Comparison of ENCODE assay signal across 1 fruit fly cellular context in genomic region chrX:12225325-12225972, dm6.
TF ChIP-seq lines count a peak whose summit lies in the region.

No protein-coding gene starts in this region.

TF ChIP-seq in whole organism, embryonic, 481 proteins besides CTCF, POLR2A, EP300 and RAD21 (continued from another document and continues in another):
- TF ChIP-seq Neu2 (GFP tag; optimal IDR thresholded peaks at IDR 0.05; lab: Kevin White, UChicago; ENCODE audit: borderline replicate concordance): no peak
- no peak for TF ChIP-seq tup (GFP tag; optimal IDR thresholded peaks at IDR 0.05; lab: Kevin White, UChicago)
- TF ChIP-seq CG31388 (GFP tag; optimal IDR thresholded peaks at IDR 0.05; lab: Kevin White, UChicago): no peak
- TF ChIP-seq twi (tag; optimal IDR thresholded peaks at IDR 0.05; lab: Kevin White, UChicago): peak; percentile 44
- peak; percentile 72 for TF ChIP-seq dmrt99B (tag; optimal IDR thresholded peaks at IDR 0.05; lab: Kevin White, UChicago)
- peak; percentile 87 for TF ChIP-seq CG18262 (tag; optimal IDR thresholded peaks at IDR 0.05; lab: Kevin White, UChicago)
- no peak for TF ChIP-seq bigmax (GFP tag; optimal IDR thresholded peaks at IDR 0.05; lab: Kevin White, UChicago)
- TF ChIP-seq CG10267 (tag; optimal IDR thresholded peaks at IDR 0.05; lab: Kevin White, UChicago): peak; percentile 65
- TF ChIP-seq CG16815 (GFP tag; optimal IDR thresholded peaks at IDR 0.05; lab: Kevin White, UChicago): no peak
- no peak for TF ChIP-seq Max (GFP tag; optimal IDR thresholded peaks at IDR 0.05; lab: Kevin White, UChicago)
- no peak for TF ChIP-seq nerfin-2 (GFP tag; IDR thresholded peaks at IDR 0.05; lab: Robert Waterston, UW; ENCODE audit: partially characterized antibody)
- TF ChIP-seq amos (GFP tag; IDR thresholded peaks at IDR 0.05; lab: Robert Waterston, UW; ENCODE audit: partially characterized antibody): no peak
- peak; percentile 4 for TF ChIP-seq CG18619 (GFP tag; optimal IDR thresholded peaks at IDR 0.05; lab: Kevin White, UChicago)
- no peak for TF ChIP-seq gt (GFP tag; IDR thresholded peaks at IDR 0.05; lab: Robert Waterston, UW)
- no peak for TF ChIP-seq CG12104 (GFP tag; optimal IDR thresholded peaks at IDR 0.05; lab: Kevin White, UChicago)
- TF ChIP-seq MESR4 (GFP tag; optimal IDR thresholded peaks at IDR 0.05; lab: Kevin White, UChicago): no peak
- TF ChIP-seq CG11696 (GFP tag; IDR thresholded peaks at IDR 0.05; lab: Robert Waterston, UW): no peak
- peak; percentile 43 for TF ChIP-seq CG30403 (GFP tag; optimal IDR thresholded peaks at IDR 0.05; lab: Kevin White, UChicago)
- no peak for TF ChIP-seq CG7928 (GFP tag; optimal IDR thresholded peaks at IDR 0.05; lab: Kevin White, UChicago)
- TF ChIP-seq CG10147 (GFP tag; optimal IDR thresholded peaks at IDR 0.05; lab: Kevin White, UChicago): no peak
- TF ChIP-seq CG12299 (tag; optimal IDR thresholded peaks at IDR 0.05; lab: Kevin White, UChicago): peak; percentile 17
- TF ChIP-seq stwl (tag; optimal IDR thresholded peaks at IDR 0.05; lab: Kevin White, UChicago): no peak
- peak; percentile 74 for TF ChIP-seq CG2678 (tag; optimal IDR thresholded peaks at IDR 0.05; lab: Kevin White, UChicago)
- TF ChIP-seq ro (GFP tag; IDR thresholded peaks at IDR 0.05; lab: Robert Waterston, UW): no peak
- TF ChIP-seq CG6175 (GFP tag; IDR thresholded peaks at IDR 0.05; lab: Robert Waterston, UW): no peak
- TF ChIP-seq Sry-β (GFP tag; optimal IDR thresholded peaks at IDR 0.05; lab: Kevin White, UChicago): no peak
- no peak for TF ChIP-seq CG11695 (GFP tag; IDR thresholded peaks at IDR 0.05; lab: Robert Waterston, UW)
- TF ChIP-seq nerfin-1 (tag; optimal IDR thresholded peaks at IDR 0.05; lab: Kevin White, UChicago): peak; percentile 63
- no peak for TF ChIP-seq ftz-f1 (GFP tag; optimal IDR thresholded peaks at IDR 0.05; lab: Kevin White, UChicago)
- TF ChIP-seq Xrp1 (GFP tag; IDR thresholded peaks at IDR 0.05; lab: Robert Waterston, UW): peak; percentile 43
- no peak for TF ChIP-seq unc-4 (GFP tag; IDR thresholded peaks at IDR 0.05; lab: Robert Waterston, UW; ENCODE audit: partially characterized antibody)
- TF ChIP-seq eyg (GFP tag; optimal IDR thresholded peaks at IDR 0.05; lab: Kevin White, UChicago): no peak
- TF ChIP-seq CG8388 (GFP tag; optimal IDR thresholded peaks at IDR 0.05; lab: Kevin White, UChicago): peak; percentile 70
- no peak for TF ChIP-seq sisA (GFP tag; IDR thresholded peaks at IDR 0.05; lab: Robert Waterston, UW)
- no peak for TF ChIP-seq ham (GFP tag; IDR thresholded peaks at IDR 0.05; lab: Robert Waterston, UW)
- TF ChIP-seq CG14710 (tag; optimal IDR thresholded peaks at IDR 0.05; lab: Kevin White, UChicago): peak; percentile 72
- TF ChIP-seq CG10274 (GFP tag; optimal IDR thresholded peaks at IDR 0.05; lab: Kevin White, UChicago): no peak
- no peak for TF ChIP-seq lab (GFP tag; optimal IDR thresholded peaks at IDR 0.05; lab: Kevin White, UChicago)
- peak; percentile 48; the same call in 1 of the 2 replicates for TF ChIP-seq HLH3B (GFP tag; IDR thresholded peaks at IDR 0.05; lab: Robert Waterston, UW)
- no peak for TF ChIP-seq CG15073 (GFP tag; optimal IDR thresholded peaks at IDR 0.05; lab: Kevin White, UChicago)
- TF ChIP-seq bsh (GFP tag; optimal IDR thresholded peaks at IDR 0.05; lab: Kevin White, UChicago): peak in 1 of 2 experiments; percentile 80
- peak; percentile 47 for TF ChIP-seq CG7556 (GFP tag; optimal IDR thresholded peaks at IDR 0.05; lab: Kevin White, UChicago)
- peak; percentile 52 for TF ChIP-seq tap (tag; optimal IDR thresholded peaks at IDR 0.05; lab: Kevin White, UChicago)
- no peak for TF ChIP-seq chn (GFP tag; optimal IDR thresholded peaks at IDR 0.05; lab: Kevin White, UChicago)
- TF ChIP-seq CG3281 (GFP tag; optimal IDR thresholded peaks at IDR 0.05; lab: Kevin White, UChicago): no peak
- TF ChIP-seq bowl (GFP tag; IDR thresholded peaks at IDR 0.05; lab: Robert Waterston, UW): no peak
- TF ChIP-seq CG1832 (GFP tag; optimal IDR thresholded peaks at IDR 0.05; lab: Kevin White, UChicago): no peak
- TF ChIP-seq CG12155 (GFP tag; optimal IDR thresholded peaks at IDR 0.05; lab: Kevin White, UChicago): no peak
- no peak for TF ChIP-seq CG6854 (GFP tag; optimal IDR thresholded peaks at IDR 0.05; lab: Kevin White, UChicago)
- TF ChIP-seq fu2 (GFP tag; optimal IDR thresholded peaks at IDR 0.05; lab: Kevin White, UChicago): no peak
- TF ChIP-seq CG11085 (GFP tag; IDR thresholded peaks at IDR 0.05; lab: Robert Waterston, UW): no peak
- peak; percentile 70 for TF ChIP-seq CG13424 (tag; optimal IDR thresholded peaks at IDR 0.05; lab: Kevin White, UChicago)
- TF ChIP-seq Oli (tag; optimal IDR thresholded peaks at IDR 0.05; lab: Kevin White, UChicago): peak; percentile 54
- TF ChIP-seq CG6254 (GFP tag; optimal IDR thresholded peaks at IDR 0.05; lab: Kevin White, UChicago): peak; percentile 40
- peak; percentile 34 for TF ChIP-seq az2 (GFP tag; optimal IDR thresholded peaks at IDR 0.05; lab: Kevin White, UChicago)
- peak; percentile 66 for TF ChIP-seq D19A (tag; optimal IDR thresholded peaks at IDR 0.05; lab: Kevin White, UChicago)
- TF ChIP-seq Spps (tag; optimal IDR thresholded peaks at IDR 0.05; lab: Kevin White, UChicago): peak; percentile 60
- TF ChIP-seq HLH54F (GFP tag; optimal IDR thresholded peaks at IDR 0.05; lab: Kevin White, UChicago): no peak
- peak; percentile 82 for TF ChIP-seq phol (tag; optimal IDR thresholded peaks at IDR 0.05; lab: Kevin White, UChicago)
- TF ChIP-seq CG14860 (GFP tag; IDR thresholded peaks at IDR 0.05; lab: Robert Waterston, UW; ENCODE audit: partially characterized antibody): no peak
- no peak for TF ChIP-seq CG31224 (GFP tag; IDR thresholded peaks at IDR 0.05; lab: Robert Waterston, UW)
- TF ChIP-seq CG34422 (GFP tag; IDR thresholded peaks at IDR 0.05; lab: Robert Waterston, UW): no peak
- no peak for TF ChIP-seq schlank (tag; optimal IDR thresholded peaks at IDR 0.05; lab: Kevin White, UChicago)
- no peak for TF ChIP-seq gce (GFP tag; IDR thresholded peaks at IDR 0.05; lab: Robert Waterston, UW)
- TF ChIP-seq gem (tag; optimal IDR thresholded peaks at IDR 0.05; lab: Kevin White, UChicago): peak; percentile 80
- no peak for TF ChIP-seq CG3065 (GFP tag; optimal IDR thresholded peaks at IDR 0.05; lab: Kevin White, UChicago)
- TF ChIP-seq CG15269 (tag; optimal IDR thresholded peaks at IDR 0.05; lab: Kevin White, UChicago): peak; percentile 45
- no peak for TF ChIP-seq hkb (optimal IDR thresholded peaks at IDR 0.05; lab: Kevin White, UChicago)
- TF ChIP-seq hkb (GFP tag; IDR thresholded peaks at IDR 0.05; lab: Robert Waterston, UW): no peak
- TF ChIP-seq Gug (GFP tag; IDR thresholded peaks at IDR 0.05; lab: Robert Waterston, UW): no peak
- no peak for TF ChIP-seq ato (GFP tag; IDR thresholded peaks at IDR 0.05; lab: Robert Waterston, UW; ENCODE audit: partially characterized antibody)
- no peak for TF ChIP-seq CG14050 (GFP tag; IDR thresholded peaks at IDR 0.05; lab: Robert Waterston, UW)
- TF ChIP-seq Mrtf (GFP tag; IDR thresholded peaks at IDR 0.05; lab: Robert Waterston, UW): no peak
- TF ChIP-seq ATbp (GFP tag; optimal IDR thresholded peaks at IDR 0.05; lab: Kevin White, UChicago): peak; percentile 57
- TF ChIP-seq knrl (GFP tag; IDR thresholded peaks at IDR 0.05; lab: Robert Waterston, UW; ENCODE audit: partially characterized antibody): no peak
- TF ChIP-seq CG9437 (GFP tag; optimal IDR thresholded peaks at IDR 0.05; lab: Kevin White, UChicago): peak; percentile 33
- TF ChIP-seq Sox102F (GFP tag; optimal IDR thresholded peaks at IDR 0.05; lab: Kevin White, UChicago): peak; percentile 74
- no peak for TF ChIP-seq CG12071 (GFP tag; optimal IDR thresholded peaks at IDR 0.05; lab: Kevin White, UChicago)
- TF ChIP-seq CG11504 (tag; optimal IDR thresholded peaks at IDR 0.05; lab: Kevin White, UChicago): peak; percentile 73
- TF ChIP-seq CG32767 (GFP tag; IDR thresholded peaks at IDR 0.05; lab: Robert Waterston, UW): no peak
- no peak for TF ChIP-seq cas (GFP tag; IDR thresholded peaks at IDR 0.05; lab: Robert Waterston, UW)
- no peak for TF ChIP-seq zfh1 (GFP tag; IDR thresholded peaks at IDR 0.05; lab: Robert Waterston, UW)
- TF ChIP-seq CG12236 (GFP tag; optimal IDR thresholded peaks at IDR 0.05; lab: Kevin White, UChicago): no peak
- no peak for TF ChIP-seq CG18011 (GFP tag; optimal IDR thresholded peaks at IDR 0.05; lab: Kevin White, UChicago)
- TF ChIP-seq Atf-2 (GFP tag; optimal IDR thresholded peaks at IDR 0.05; lab: Kevin White, UChicago): no peak
- no peak for TF ChIP-seq crc (GFP tag; optimal IDR thresholded peaks at IDR 0.05; lab: Kevin White, UChicago)
- TF ChIP-seq CG13296 (GFP tag; optimal IDR thresholded peaks at IDR 0.05; lab: Kevin White, UChicago): no peak
- TF ChIP-seq BtbVII (GFP tag; optimal IDR thresholded peaks at IDR 0.05; lab: Kevin White, UChicago): no peak
- no peak for TF ChIP-seq MTF-1 (GFP tag; optimal IDR thresholded peaks at IDR 0.05; lab: Kevin White, UChicago; ENCODE audit: borderline replicate concordance)
- TF ChIP-seq vvl (GFP tag; IDR thresholded peaks at IDR 0.05; lab: Robert Waterston, UW): no peak
- TF ChIP-seq bbx (GFP tag; IDR thresholded peaks at IDR 0.05; lab: Robert Waterston, UW; ENCODE audit: partially characterized antibody): no peak
- no peak for TF ChIP-seq pan (optimal IDR thresholded peaks at IDR 0.05; lab: Kevin White, UChicago)
- no peak for TF ChIP-seq pan (GFP tag; optimal IDR thresholded peaks at IDR 0.05 in 1 of 2, IDR thresholded peaks at IDR 0.05 in 1 of 2)
- TF ChIP-seq kni (GFP tag; optimal IDR thresholded peaks at IDR 0.05; lab: Kevin White, UChicago): peak; percentile 13
- peak; percentile 33 for TF ChIP-seq CG2202 (tag; optimal IDR thresholded peaks at IDR 0.05; lab: Kevin White, UChicago)
- no peak for TF ChIP-seq CG7987 (GFP tag; optimal IDR thresholded peaks at IDR 0.05; lab: Kevin White, UChicago)
- TF ChIP-seq Dip2 (GFP tag; IDR thresholded peaks at IDR 0.05; lab: Robert Waterston, UW): no peak
- no peak for TF ChIP-seq CG8089 (GFP tag; optimal IDR thresholded peaks at IDR 0.05; lab: Kevin White, UChicago)
- peak in 1 of 2 experiments; percentile 11 for TF ChIP-seq Hr78 (GFP tag; optimal IDR thresholded peaks at IDR 0.05; lab: Kevin White, UChicago)
- TF ChIP-seq CG12391 (tag; optimal IDR thresholded peaks at IDR 0.05; lab: Kevin White, UChicago): peak; percentile 69
- TF ChIP-seq Rx (GFP tag; IDR thresholded peaks at IDR 0.05; lab: Robert Waterston, UW): no peak
- TF ChIP-seq CG13624 (GFP tag; optimal IDR thresholded peaks at IDR 0.05; lab: Kevin White, UChicago): no peak
- no peak for TF ChIP-seq CkIIα-i1 (GFP tag; IDR thresholded peaks at IDR 0.05; lab: Robert Waterston, UW)
- TF ChIP-seq Aef1 (GFP tag; IDR thresholded peaks at IDR 0.05; lab: Robert Waterston, UW): no peak
- TF ChIP-seq Hr39 (optimal IDR thresholded peaks at IDR 0.05; lab: Kevin White, UChicago): no peak
- no peak for TF ChIP-seq CG14014 (GFP tag; IDR thresholded peaks at IDR 0.05; lab: Robert Waterston, UW)
- no peak for TF ChIP-seq sna (GFP tag; IDR thresholded peaks at IDR 0.05; lab: Robert Waterston, UW; ENCODE audit: partially characterized antibody)
- peak; percentile 35 for TF ChIP-seq CG10209 (GFP tag; optimal IDR thresholded peaks at IDR 0.05; lab: Kevin White, UChicago)
- no peak for TF ChIP-seq Bdp1 (GFP tag; optimal IDR thresholded peaks at IDR 0.05; lab: Kevin White, UChicago)
- TF ChIP-seq Ssrp (tag; optimal IDR thresholded peaks at IDR 0.05; lab: Kevin White, UChicago): peak; percentile 71
- no peak for TF ChIP-seq CG9932 (GFP tag; IDR thresholded peaks at IDR 0.05; lab: Robert Waterston, UW)
- peak; percentile 81 for TF ChIP-seq CG10979 (tag; optimal IDR thresholded peaks at IDR 0.05; lab: Kevin White, UChicago)
- no peak for TF ChIP-seq Xbp1 (GFP tag; optimal IDR thresholded peaks at IDR 0.05; lab: Kevin White, UChicago)
- no peak for TF ChIP-seq Dfd (GFP tag; optimal IDR thresholded peaks at IDR 0.05; lab: Kevin White, UChicago)
- TF ChIP-seq org-1 (GFP tag; optimal IDR thresholded peaks at IDR 0.05; lab: Kevin White, UChicago): peak; percentile 13
- TF ChIP-seq CG8281 (tag; optimal IDR thresholded peaks at IDR 0.05; lab: Kevin White, UChicago): no peak
- TF ChIP-seq CG17359 (tag; optimal IDR thresholded peaks at IDR 0.05; lab: Kevin White, UChicago): peak; percentile 57
- no peak for TF ChIP-seq CG9817 (tag; optimal IDR thresholded peaks at IDR 0.05; lab: Kevin White, UChicago)
- TF ChIP-seq CG7357 (GFP tag; IDR thresholded peaks at IDR 0.05; lab: Robert Waterston, UW): no peak
- peak; percentile 18 for TF ChIP-seq CG1602 (GFP tag; optimal IDR thresholded peaks at IDR 0.05; lab: Kevin White, UChicago)
- TF ChIP-seq CG7745 (tag; optimal IDR thresholded peaks at IDR 0.05; lab: Kevin White, UChicago): peak; percentile 33
- TF ChIP-seq CG4404 (GFP tag; IDR thresholded peaks at IDR 0.05; lab: Robert Waterston, UW): no peak
- TF ChIP-seq CG4730 (GFP tag; IDR thresholded peaks at IDR 0.05; lab: Robert Waterston, UW): no peak
- peak; percentile 28; the same call in 1 of the 2 replicates for TF ChIP-seq CG6689 (GFP tag; IDR thresholded peaks at IDR 0.05; lab: Robert Waterston, UW)
- no peak for TF ChIP-seq Elba2 (GFP tag; optimal IDR thresholded peaks at IDR 0.05; lab: Kevin White, UChicago)
- TF ChIP-seq tio (GFP tag; optimal IDR thresholded peaks at IDR 0.05; lab: Kevin White, UChicago): no peak
- no peak for TF ChIP-seq gsb (GFP tag; IDR thresholded peaks at IDR 0.05; lab: Robert Waterston, UW)
- peak; percentile 5 for TF ChIP-seq CG11723 (GFP tag; optimal IDR thresholded peaks at IDR 0.05; lab: Kevin White, UChicago)
- no peak for TF ChIP-seq h (optimal IDR thresholded peaks at IDR 0.05; lab: Kevin White, UChicago)
- TF ChIP-seq Adf1 (GFP tag; IDR thresholded peaks at IDR 0.05; lab: Robert Waterston, UW): no peak
- TF ChIP-seq row (GFP tag; IDR thresholded peaks at IDR 0.05; lab: Robert Waterston, UW): 0 out of 3 replicates have a peak, but pooled peaks have one; percentile 9
- TF ChIP-seq CG1603 (tag; optimal IDR thresholded peaks at IDR 0.05; lab: Kevin White, UChicago): peak; percentile 0
- TF ChIP-seq CG9727 (GFP tag; optimal IDR thresholded peaks at IDR 0.05; lab: Kevin White, UChicago): peak; percentile 15
- no peak for TF ChIP-seq CG5953 (GFP tag; IDR thresholded peaks at IDR 0.05; lab: Robert Waterston, UW)
- no peak for TF ChIP-seq da (GFP tag; optimal IDR thresholded peaks at IDR 0.05; lab: Kevin White, UChicago)
- no peak for TF ChIP-seq Doc3 (GFP tag; IDR thresholded peaks at IDR 0.05; lab: Robert Waterston, UW; ENCODE audit: partially characterized antibody)
- TF ChIP-seq salm (tag; optimal IDR thresholded peaks at IDR 0.05; lab: Kevin White, UChicago): peak; percentile 34
